Fruit fly (Drosophila melanogaster) whole organism: ENCODE measurements around the gene CG10428.

ENCODE experiments used
- CG8478 ChIP-seq: fragments of >200 bp; optimal IDR thresholded peaks from 2 replicates; lab custom pipeline; 2018; ENCODE audit warnings: inconsistent platforms
- Dll ChIP-seq: fragments of >200 bp; optimal IDR thresholded peaks from 2 replicates; lab custom pipeline; 2017
- EcR ChIP-seq, 2 experiments: fragments of >200 bp; optimal IDR thresholded peaks; 2 replicates each; lab custom pipeline; 2017; ENCODE audit warnings: missing biosample characterization in 2 of 2, missing genetic modification characterization in 2 of 2, missing genetic modification reagents in 2 of 2
- pan ChIP-seq: fragments of >200 bp; optimal IDR thresholded peaks from 2 replicates; lab custom pipeline; 2017
- psq ChIP-seq: fragments of >200 bp; optimal IDR thresholded peaks from 2 replicates; lab custom pipeline; 2017
- usp ChIP-seq: fragments of >200 bp; optimal IDR thresholded peaks from 2 replicates; lab custom pipeline; 2017; ENCODE audit warnings: missing biosample characterization, missing genetic modification characterization, mixed read lengths

CG10428 gene

dm6 chr2L:18967897-18968296, 19.2 kb downstream of the CG10428 start:
- no peak for TF ChIP-seq usp (GFP tag; lab: Kevin White, UChicago)
- TF ChIP-seq EcR (GFP tag; optimal IDR thresholded peaks at IDR 0.05; lab: Kevin White, UChicago) = no peak
- TF ChIP-seq psq (lab: Kevin White, UChicago) = no peak
- TF ChIP-seq CG8478 = no peak
- no peak for TF ChIP-seq pan
- no peak for TF ChIP-seq Dll (lab: Kevin White, UChicago)

- TF ChIP-seq pan (no peak), CG8478 (peak; percentile 14)
These were observed 19.9 kb downstream of the CG10428 start, which contains the start of the genes Nak and Tango6 for dm6 chr2L:18968370-18969105. TSS of gene Nak (minus strand) at chr2L:18968744. TSS of gene Tango6 (plus strand) at chr2L:18969028.

dm6 chr2L:18974063-18974779, 25.5 kb downstream of the CG10428 start, which contains the start of the genes L2HGDH and CG10431:
TSS of gene L2HGDH (minus strand) at chr2L:18974448.
TSS of gene CG10431 (plus strand) at chr2L:18974710.
- no peak for TF ChIP-seq Dll (lab: Kevin White, UChicago)
- no peak for TF ChIP-seq CG8478
- TF ChIP-seq psq (lab: Kevin White, UChicago) = no peak
- TF ChIP-seq pan = no peak
- no peak for TF ChIP-seq usp (GFP tag; lab: Kevin White, UChicago)
- TF ChIP-seq EcR (GFP tag; optimal IDR thresholded peaks at IDR 0.05; lab: Kevin White, UChicago) = no peak

dm6 chr2L:18976749-18977148, 28.1 kb downstream of the CG10428 start:
- TF ChIP-seq CG8478 = no peak

- TF ChIP-seq pan (no peak), EcR (GFP tag; optimal IDR thresholded peaks at IDR 0.05; lab: Kevin White, UChicago) (no peak), CG8478 (no peak), Dll (lab: Kevin White, UChicago) (no peak), usp (GFP tag; lab: Kevin White, UChicago) (no peak), psq (lab: Kevin White, UChicago) (no peak)
These were observed 30.2 kb downstream of the CG10428 start for dm6 chr2L:18978923-18979322.

dm6 chr2L:18979407-18979806, 30.7 kb downstream of the CG10428 start:
- TF ChIP-seq pan (no peak), EcR (GFP tag; optimal IDR thresholded peaks at IDR 0.05; lab: Kevin White, UChicago) (no peak), Dll (lab: Kevin White, UChicago) (no peak), psq (lab: Kevin White, UChicago) (no peak)

- TF ChIP-seq psq (lab: Kevin White, UChicago) (no peak), CG8478 (no peak), usp (GFP tag; lab: Kevin White, UChicago) (no peak), EcR (GFP tag; optimal IDR thresholded peaks at IDR 0.05; lab: Kevin White, UChicago) (no peak), Dll (lab: Kevin White, UChicago) (no peak), pan (no peak)
These were observed 32.3 kb downstream of the CG10428 start for dm6 chr2L:18980982-18981381.

DNA sequence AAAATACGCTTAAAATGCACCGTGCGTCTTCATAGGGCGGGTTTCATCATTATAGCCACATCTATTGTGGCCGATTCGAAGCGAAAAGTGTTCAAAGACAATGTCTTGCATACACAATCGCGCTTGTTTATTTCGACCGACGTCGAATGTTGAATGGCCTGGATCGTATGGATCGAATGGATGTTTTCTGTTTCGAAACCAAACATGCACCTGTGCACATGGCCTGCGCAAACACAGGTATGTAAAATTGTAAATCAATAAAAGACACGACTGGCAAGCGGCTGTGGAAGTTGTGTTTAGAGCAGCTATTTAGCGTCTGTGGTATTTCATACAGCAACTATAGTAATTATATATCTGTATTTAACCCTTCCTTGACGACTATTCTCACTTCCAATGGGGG, 32.8 kb downstream of the CG10428 start:
- TF ChIP-seq usp (GFP tag; lab: Kevin White, UChicago) = no peak

- TF ChIP-seq Dll (lab: Kevin White, UChicago) (no peak), CG8478 (no peak), pan (no peak), usp (GFP tag; lab: Kevin White, UChicago) (no peak), psq (lab: Kevin White, UChicago) (no peak), EcR (GFP tag; optimal IDR thresholded peaks at IDR 0.05; lab: Kevin White, UChicago) (no peak)
These were observed 33.4 kb downstream of the CG10428 start for dm6 chr2L:18981947-18982579.

dm6 chr2L:18982826-18983758, 34.4 kb downstream of the CG10428 start:
- TF ChIP-seq psq (lab: Kevin White, UChicago) (no peak), usp (GFP tag; lab: Kevin White, UChicago) (no peak), pan (no peak), Dll (lab: Kevin White, UChicago) (no peak), CG8478 (no peak), EcR (GFP tag; optimal IDR thresholded peaks at IDR 0.05; lab: Kevin White, UChicago) (no peak)

DNA sequence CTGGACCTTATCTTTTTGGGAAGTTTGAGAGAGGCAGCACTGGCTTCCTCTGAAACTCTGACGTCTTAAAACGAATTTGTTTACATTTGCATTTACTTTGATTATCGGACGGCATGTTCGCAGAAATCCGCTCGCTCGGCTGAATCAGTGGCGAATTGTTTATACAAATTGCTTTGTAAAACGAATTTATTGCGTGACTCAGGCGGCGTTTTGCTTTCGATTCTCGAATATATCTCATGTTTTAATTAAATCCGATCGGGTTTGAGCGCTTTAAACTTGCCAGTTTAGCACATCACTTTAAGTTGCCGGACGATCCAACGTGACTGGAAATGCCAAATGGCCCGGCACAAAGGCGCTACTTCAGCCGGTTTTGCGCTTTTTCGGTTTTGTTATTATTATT, 35.5 kb downstream of the CG10428 start:
- TF ChIP-seq Dll (lab: Kevin White, UChicago) = no peak
- TF ChIP-seq pan = no peak
- TF ChIP-seq psq (lab: Kevin White, UChicago) = no peak
